Worm (Caenorhabditis elegans) whole organism, early embryonic: ENCODE data around the gene fbxb-111.

Experiments
- B0310.2 ChIP-seq: sonication (generic microtip); optimal IDR thresholded peaks from 2 replicates; lab custom pipeline; 2016; ENCODE audit warnings: mild to moderate bottlenecking, missing genetic modification characterization, missing compliant biosample characterization
- F13C5.2 ChIP-seq: sonication (generic microtip); optimal IDR thresholded peaks from 2 replicates; lab custom pipeline; 2017; ENCODE audit warnings: mild to moderate bottlenecking, missing genetic modification characterization, inconsistent platforms, missing compliant biosample characterization
- aly-1 ChIP-seq: sonication (generic microtip); optimal IDR thresholded peaks from 2 replicates; lab custom pipeline; 2016; ENCODE audit warnings: missing genetic modification characterization, missing compliant biosample characterization
- ama-1 ChIP-seq: fragments of 150-350 bp; optimal IDR thresholded peaks from 2 replicates; lab custom pipeline; 2014
- ceh-13 ChIP-seq: fragments of 200-800 bp; sonication (Bioruptor generic); optimal IDR thresholded peaks from 2 replicates; lab custom pipeline; 2018; ENCODE audit warnings: mild to moderate bottlenecking, missing genetic modification characterization, missing compliant biosample characterization
- ceh-36 ChIP-seq: sonication (generic microtip); optimal IDR thresholded peaks from 2 replicates; lab custom pipeline; 2016; ENCODE audit warnings: missing genetic modification characterization, inconsistent platforms, missing compliant biosample characterization
- flt-1 ChIP-seq: fragments of 200-800 bp; sonication (Bioruptor generic); IDR thresholded peaks from 2 replicates; pipeline ENCODE4 v1.3.6; 2022; ENCODE audit warnings: missing genetic modification characterization, missing compliant biosample characterization
- hmbx-1 ChIP-seq: sonication (generic microtip); optimal IDR thresholded peaks from 2 replicates; lab custom pipeline; 2016; ENCODE audit warnings: mild to moderate bottlenecking, missing genetic modification characterization, missing compliant biosample characterization
- hmg-4 ChIP-seq: fragments of 200-800 bp; sonication (Bioruptor generic); optimal IDR thresholded peaks from 2 replicates; lab custom pipeline; 2018; ENCODE audit warnings: mild to moderate bottlenecking, missing genetic modification characterization, missing compliant biosample characterization
- hnd-1 ChIP-seq: sonication (generic microtip); optimal IDR thresholded peaks from 2 replicates; lab custom pipeline; 2016; ENCODE audit warnings: missing genetic modification characterization, missing compliant biosample characterization
- pes-1 ChIP-seq: fragments of 200-800 bp; sonication (Bioruptor generic); IDR thresholded peaks from 2 replicates; pipeline ENCODE4 v1.3.6; 2022; ENCODE audit warnings: missing genetic modification reagents, missing genetic modification characterization, missing compliant biosample characterization
- sea-1 ChIP-seq: fragments of 200-800 bp; sonication (Bioruptor generic); conservative IDR thresholded peaks from 2 replicates; pipeline ENCODE4 v1.3.6; 2022; ENCODE audit warnings: missing genetic modification characterization, missing compliant biosample characterization
- tbx-11 ChIP-seq: fragments of 200-800 bp; sonication (Bioruptor generic); IDR thresholded peaks from 2 replicates; pipeline ENCODE4 v1.3.6; 2022; ENCODE audit warnings: missing genetic modification characterization, missing compliant biosample characterization
- tbx-37 ChIP-seq: fragments of 200-800 bp; sonication (Bioruptor generic); conservative IDR thresholded peaks from 2 replicates; pipeline ENCODE4 v1.3.6; 2022; ENCODE audit warnings: missing genetic modification reagents, missing genetic modification characterization, missing compliant biosample characterization

DNA sequence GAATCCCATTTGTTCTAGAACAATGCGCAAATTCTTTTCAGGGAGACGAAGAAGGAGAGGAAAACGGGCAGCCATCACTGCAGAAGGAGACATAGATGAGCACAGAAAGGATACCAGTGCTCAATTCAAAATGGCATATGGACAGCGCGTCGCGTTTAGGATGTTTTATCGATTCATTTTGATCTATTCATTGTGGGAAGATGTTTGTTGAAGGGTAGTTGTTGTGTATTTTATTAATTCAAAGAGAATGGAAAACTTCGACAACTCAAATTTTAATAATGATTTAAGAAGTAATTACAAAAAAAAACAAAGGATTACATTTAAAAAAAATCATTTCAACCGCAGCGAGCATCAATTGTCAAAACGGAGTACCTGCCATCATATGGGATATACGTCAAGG lies 2.6 kb downstream of the fbxb-111 start, which contains the start of gene sdz-10:
- TF ChIP-seq ama-1 (lab: Kevin White, UChicago) (no peak), flt-1 (GFP tag; lab: Robert Waterston, UW) (no peak), F13C5.2 (tag; lab: Kevin White, UChicago) (no peak), hmg-4 (no peak), ceh-36 (no peak), hmbx-1 (tag; lab: Kevin White, UChicago) (no peak), sea-1 (GFP tag; lab: Robert Waterston, UW) (no peak), tbx-37 (GFP tag; lab: Robert Waterston, UW) (no peak), aly-1 (tag; lab: Kevin White, UChicago) (no peak), pes-1 (GFP tag; lab: Robert Waterston, UW) (no peak), B0310.2 (tag; lab: Kevin White, UChicago) (no peak), ceh-13 (GFP tag; lab: Kevin White, UChicago) (no peak), tbx-11 (GFP tag; lab: Robert Waterston, UW) (no peak), hnd-1 (tag; lab: Kevin White, UChicago) (no peak)
